Fruit fly (Drosophila melanogaster) whole organism, adult: ENCODE data around the gene GCC185.

Experiments
- CG11617 ChIP-seq: fragments of 200-800 bp; sonication (Bioruptor generic); optimal IDR thresholded peaks from 2 replicates; lab custom pipeline; 2017; ENCODE audit warnings: mild to moderate bottlenecking, missing biosample characterization, missing genetic modification reagents, missing genetic modification characterization
- CG12768 ChIP-seq: fragments of 200-800 bp; sonication (Bioruptor generic); optimal IDR thresholded peaks from 2 replicates; lab custom pipeline; 2017; ENCODE audit warnings: missing biosample characterization, missing genetic modification characterization, mild to moderate bottlenecking, moderate library complexity, missing genetic modification reagents
- CG1620 ChIP-seq: fragments of 200-800 bp; sonication (Bioruptor generic); optimal IDR thresholded peaks from 2 replicates; lab custom pipeline; 2016; ENCODE audit warnings: missing biosample characterization, missing genetic modification characterization
- CG33017 ChIP-seq: fragments of 200-800 bp; sonication (Bioruptor generic); optimal IDR thresholded peaks from 2 replicates; lab custom pipeline; 2018; ENCODE audit warnings: missing biosample characterization, mild to moderate bottlenecking, missing genetic modification characterization, moderate library complexity
- Crg-1 ChIP-seq: fragments of 200-800 bp; sonication (Bioruptor generic); optimal IDR thresholded peaks from 2 replicates; lab custom pipeline; 2016; ENCODE audit warnings: missing biosample characterization, missing genetic modification characterization
- Mnt ChIP-seq: fragments of 200-800 bp; sonication (Bioruptor generic); optimal IDR thresholded peaks from 2 replicates; lab custom pipeline; 2016; ENCODE audit warnings: missing biosample characterization, mild to moderate bottlenecking, missing genetic modification characterization
- bab1 ChIP-seq: fragments of 200-800 bp; sonication (Bioruptor generic); optimal IDR thresholded peaks from 3 replicates; lab custom pipeline; 2019; ENCODE audit warnings: missing biosample characterization, mild to moderate bottlenecking, missing genetic modification characterization, moderate library complexity
- cic ChIP-seq: fragments of 200-800 bp; sonication (Bioruptor generic); optimal IDR thresholded peaks from 2 replicates; lab custom pipeline; 2017; ENCODE audit warnings: missing biosample characterization, mild to moderate bottlenecking, missing genetic modification characterization, moderate library complexity
- cnc ChIP-seq, 2 experiments: fragments of >200 bp; optimal IDR thresholded peaks; 2 replicates each; lab custom pipeline; 2017
- kay ChIP-seq: fragments of 200-800 bp; sonication (Bioruptor generic); peaks from one replicate; lab custom pipeline; 2016; ENCODE audit warnings: missing biosample characterization, missing genetic modification characterization, borderline replicate concordance
- pad ChIP-seq: fragments of 200-800 bp; sonication (Bioruptor generic); optimal IDR thresholded peaks from 3 replicates; lab custom pipeline; 2017; ENCODE audit warnings: missing biosample characterization, missing genetic modification characterization, mild to moderate bottlenecking, moderate library complexity, missing genetic modification reagents
- tj ChIP-seq: fragments of 200-800 bp; sonication (Bioruptor generic); optimal IDR thresholded peaks from 3 replicates; lab custom pipeline; 2017; ENCODE audit warnings: missing biosample characterization, mild to moderate bottlenecking, missing genetic modification characterization, moderate library complexity
- toe ChIP-seq: fragments of 200-800 bp; sonication (Bioruptor generic); optimal IDR thresholded peaks from 2 replicates; lab custom pipeline; 2016; ENCODE audit warnings: missing biosample characterization, missing genetic modification characterization

dm6 chr3R:11973826-11974225 lies 36.7 kb upstream of the GCC185 start:
- TF ChIP-seq bab1 (GFP tag; lab: Kevin White, UChicago) (no peak), pad (GFP tag; lab: Kevin White, UChicago) (no peak), CG33017 (tag; lab: Kevin White, UChicago) (no peak), tj (no peak), kay (GFP tag; lab: Kevin White, UChicago) (no peak), cnc (optimal IDR thresholded peaks at IDR 0.05; lab: Kevin White, UChicago) (no peak), Mnt (GFP tag; lab: Kevin White, UChicago) (no peak), CG1620 (GFP tag; lab: Kevin White, UChicago) (no peak), CG12768 (GFP tag; lab: Kevin White, UChicago) (no peak), cic (no peak), Crg-1 (GFP tag; lab: Kevin White, UChicago) (no peak), toe (no peak), CG11617 (GFP tag; lab: Kevin White, UChicago) (no peak)
